Worm (Caenorhabditis elegans): ENCODE results near the gene hmt-1.

Gene hmt-1

ce11 chrIII:11110756-11111155 lies 11.0 kb upstream of the hmt-1 start (continued):
- TF ChIP-seq F57A8.1 (GFP tag; optimal IDR thresholded peaks at IDR 0.05) (no peak), akir-1 (GFP tag; optimal IDR thresholded peaks at IDR 0.05) (no peak), athp-1 (tag; optimal IDR thresholded peaks at IDR 0.05) (no peak), gei-17 (GFP tag; optimal IDR thresholded peaks at IDR 0.05) (no peak), ceh-58 (GFP tag; IDR thresholded peaks at IDR 0.05) (no peak), lsl-1 (GFP tag; optimal IDR thresholded peaks at IDR 0.05) (peak; percentile 53), nhr-90 (tag; optimal IDR thresholded peaks at IDR 0.05) (no peak), hrde-1 (tag; optimal IDR thresholded peaks at IDR 0.05; ENCODE audit: borderline replicate concordance) (no peak), mel-28 (tag; optimal IDR thresholded peaks at IDR 0.05; ENCODE audit: borderline replicate concordance) (no peak), let-526 (GFP tag; IDR thresholded peaks at IDR 0.05) (peak; percentile 56; the same call in 1 of the 2 replicates), lin-40 (tag; optimal IDR thresholded peaks at IDR 0.05) (peak; percentile 70), dpff-1 (tag; optimal IDR thresholded peaks at IDR 0.05) (no peak), chd-7 (tag; optimal IDR thresholded peaks at IDR 0.05) (no peak), nfya-2 (GFP tag; IDR thresholded peaks at IDR 0.05) (no peak), lag-1 (GFP tag; IDR thresholded peaks at IDR 0.05) (no peak), Y79H2A.3 (GFP tag; conservative IDR thresholded peaks at IDR 0.05) (no peak), lir-1 (GFP tag; conservative IDR thresholded peaks at IDR 0.05) (no peak), bed-1 (GFP tag; IDR thresholded peaks at IDR 0.05) (no peak), mcd-1 (GFP tag; IDR thresholded peaks at IDR 0.05) (peak; percentile 91), hlh-12 (tag; optimal IDR thresholded peaks at IDR 0.05) (no peak), ceh-100 (GFP tag; IDR thresholded peaks at IDR 0.05) (peak; percentile 88), T07F8.4 (tag; optimal IDR thresholded peaks at IDR 0.05) (no peak), pbrm-1 (GFP tag; IDR thresholded peaks at IDR 0.05) (peak; percentile 65; the same call in 1 of the 2 replicates), ekl-4 (GFP tag; IDR thresholded peaks at IDR 0.05) (peak; percentile 71), attf-5 (GFP tag; optimal IDR thresholded peaks at IDR 0.05) (peak; percentile 61), ztf-6 (GFP tag; IDR thresholded peaks at IDR 0.05) (no peak), Y67H2A.10 (GFP tag; conservative IDR thresholded peaks at IDR 0.05) (no peak)

ce11 chrIII:11107327-11107726 lies 7.6 kb upstream of the hmt-1 start:
- no peak for TF ChIP-seq ztf-6 (GFP tag; IDR thresholded peaks at IDR 0.05)
- no peak for TF ChIP-seq lin-35 (GFP tag; optimal IDR thresholded peaks at IDR 0.05)
- TF ChIP-seq unc-62 (GFP tag; optimal IDR thresholded peaks at IDR 0.05), result no peak
- no peak for TF ChIP-seq pbrm-1 (GFP tag; IDR thresholded peaks at IDR 0.05)
- TF ChIP-seq attf-3 (GFP tag; conservative IDR thresholded peaks at IDR 0.05), result peak; percentile 60

ce11 chrIII:11101246-11101645 lies 1.5 kb upstream of the hmt-1 start:
- no peak for TF ChIP-seq F23B12.7 (tag; optimal IDR thresholded peaks at IDR 0.05; ENCODE audit: insufficient read depth)
- no peak for TF ChIP-seq cebp-1 (GFP tag; IDR thresholded peaks at IDR 0.05)
- peak; percentile 91 for TF ChIP-seq cebp-1 (tag; optimal IDR thresholded peaks at IDR 0.05)

- TF ChIP-seq hrde-1 (tag; optimal IDR thresholded peaks at IDR 0.05; ENCODE audit: borderline replicate concordance) (no peak), ztf-3 (GFP tag; optimal IDR thresholded peaks at IDR 0.05) (no peak), ekl-4 (GFP tag; IDR thresholded peaks at IDR 0.05) (no peak), K12H6.12 (tag; optimal IDR thresholded peaks at IDR 0.05) (no peak)
These were observed 4.1 kb downstream of the hmt-1 start for ce11 chrIII:11095687-11096086.
